Worm (Caenorhabditis elegans): ENCODE measurements around the gene sri-34.

sri-34 gene

DNA sequence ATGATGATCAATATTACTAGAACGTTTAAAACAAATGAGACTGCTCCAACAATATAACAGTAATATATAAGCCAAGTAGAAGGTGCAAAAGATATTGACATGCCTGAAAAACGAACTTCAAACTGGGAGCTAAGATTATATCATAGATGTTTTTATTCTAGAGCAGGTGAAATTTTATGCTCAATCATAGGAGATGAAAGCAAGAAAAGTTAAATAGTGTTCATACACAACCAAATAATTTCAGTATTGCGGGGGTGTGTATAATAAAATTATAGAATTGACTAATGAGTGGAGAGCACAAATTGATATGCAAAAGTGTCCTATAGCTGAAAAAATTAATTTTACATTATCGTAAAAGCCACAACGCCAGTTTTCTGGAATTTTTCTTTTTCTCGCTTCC, at the start of gene sri-34:
sri-34 (minus strand) TSS at position 101 of the 400 bp plus-strand sequence.
- TF ChIP-seq sox-4 (tag; optimal IDR thresholded peaks at IDR 0.05), result no peak
- TF ChIP-seq lin-13 (GFP tag; optimal IDR thresholded peaks at IDR 0.05), result no peak
- no peak for TF ChIP-seq isw-1 (GFP tag; IDR thresholded peaks at IDR 0.05)
- TF ChIP-seq ceh-88 (GFP tag; IDR thresholded peaks at IDR 0.05), result no peak
- TF ChIP-seq nhr-19 (GFP tag; conservative IDR thresholded peaks at IDR 0.05), result no peak
- TF ChIP-seq mab-9 (GFP tag; IDR thresholded peaks at IDR 0.05), result no peak
- no peak for TF ChIP-seq mep-1 (tag; optimal IDR thresholded peaks at IDR 0.05)
- TF ChIP-seq nhr-77 (tag; optimal IDR thresholded peaks at IDR 0.05), result no peak
- TF ChIP-seq aly-2 (tag; optimal IDR thresholded peaks at IDR 0.05), result no peak
- TF ChIP-seq lsy-2 (tag; optimal IDR thresholded peaks at IDR 0.05), result no peak
- TF ChIP-seq lir-3 (tag; optimal IDR thresholded peaks at IDR 0.05; ENCODE audit: poor library complexity), result no peak
- no peak for TF ChIP-seq fos-1 (tag; optimal IDR thresholded peaks at IDR 0.05)
- TF ChIP-seq xbp-1 (tag; optimal IDR thresholded peaks at IDR 0.05), result no peak

DNA sequence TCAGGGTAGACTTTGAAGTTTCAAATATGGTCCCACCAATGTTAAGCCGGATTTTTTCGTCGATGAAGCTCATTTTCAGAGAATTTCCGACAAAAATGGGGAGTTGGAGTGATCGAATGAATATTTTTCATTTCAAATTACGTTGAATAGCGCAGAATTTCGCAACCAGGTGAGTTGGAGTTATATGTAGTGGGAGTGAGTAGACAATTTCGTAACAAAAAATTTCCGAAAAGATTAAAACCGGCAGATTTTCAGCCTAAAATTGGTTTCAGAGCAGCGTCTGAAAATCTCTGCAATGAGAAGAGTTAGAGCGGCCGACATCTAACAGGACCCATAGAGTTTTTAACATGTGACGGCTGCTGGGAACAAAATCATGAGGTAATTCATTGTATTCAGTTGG, 49.8 kb upstream of the sri-34 start, which contains the start of gene sdz-35:
sdz-35 (minus strand) TSS at position 101 of the 400 bp plus-strand sequence.
- TF ChIP-seq rnt-1 (tag; optimal IDR thresholded peaks at IDR 0.05), result no peak
- TF ChIP-seq swsn-7 (tag; optimal IDR thresholded peaks at IDR 0.05), result no peak
- no peak for TF ChIP-seq C04F5.9 (tag; optimal IDR thresholded peaks at IDR 0.05)
- TF ChIP-seq nhr-12 (tag; optimal IDR thresholded peaks at IDR 0.05), result no peak
- no peak for TF ChIP-seq elt-2 (tag; optimal IDR thresholded peaks at IDR 0.05)
- no peak for TF ChIP-seq nhr-19 (GFP tag; conservative IDR thresholded peaks at IDR 0.05)
- TF ChIP-seq unc-62 (GFP tag; optimal IDR thresholded peaks at IDR 0.05), result no peak
- TF ChIP-seq dsc-1 (tag; optimal IDR thresholded peaks at IDR 0.05), result no peak
- no peak for TF ChIP-seq snpc-4 (tag; optimal IDR thresholded peaks at IDR 0.05)

ce11 chrII:3206423-3206989, 47.6 kb upstream of the sri-34 start, which contains the start of the genes ZC239.20 and ZC239.21:
ZC239.20 (minus strand) TSS chrII:3206523.
ZC239.21 (plus strand) TSS chrII:3206939.
- no peak for TF ChIP-seq efl-1 (optimal IDR thresholded peaks at IDR 0.05)
- TF ChIP-seq efl-1 (GFP tag; optimal IDR thresholded peaks at IDR 0.05 in 1 of 2), result no peak
- no peak for TF ChIP-seq pag-3 (tag; optimal IDR thresholded peaks at IDR 0.05; ENCODE audit: borderline replicate concordance, insufficient read depth)
- TF ChIP-seq hlh-4 (tag; optimal IDR thresholded peaks at IDR 0.05), result no peak
- TF ChIP-seq ztf-4 (tag; optimal IDR thresholded peaks at IDR 0.05), result no peak
- TF ChIP-seq unc-86 (tag; optimal IDR thresholded peaks at IDR 0.05), result no peak
- TF ChIP-seq alr-1 (tag; optimal IDR thresholded peaks at IDR 0.05; ENCODE audit: borderline replicate concordance), result no peak
- no peak for TF ChIP-seq elt-3 (tag; optimal IDR thresholded peaks at IDR 0.05)
- no peak for TF ChIP-seq lin-13 (GFP tag; optimal IDR thresholded peaks at IDR 0.05)
- no peak for TF ChIP-seq nhr-12 (tag; optimal IDR thresholded peaks at IDR 0.05)
- no peak for TF ChIP-seq fos-1 (tag; optimal IDR thresholded peaks at IDR 0.05)
- TF ChIP-seq zag-1 (tag; optimal IDR thresholded peaks at IDR 0.05), result no peak
- TF ChIP-seq C16A3.4 (tag; optimal IDR thresholded peaks at IDR 0.05), result no peak
- TF ChIP-seq isw-1 (GFP tag; IDR thresholded peaks at IDR 0.05), result no peak
- no peak for TF ChIP-seq fkh-10 (GFP tag; optimal IDR thresholded peaks at IDR 0.05)

DNA sequence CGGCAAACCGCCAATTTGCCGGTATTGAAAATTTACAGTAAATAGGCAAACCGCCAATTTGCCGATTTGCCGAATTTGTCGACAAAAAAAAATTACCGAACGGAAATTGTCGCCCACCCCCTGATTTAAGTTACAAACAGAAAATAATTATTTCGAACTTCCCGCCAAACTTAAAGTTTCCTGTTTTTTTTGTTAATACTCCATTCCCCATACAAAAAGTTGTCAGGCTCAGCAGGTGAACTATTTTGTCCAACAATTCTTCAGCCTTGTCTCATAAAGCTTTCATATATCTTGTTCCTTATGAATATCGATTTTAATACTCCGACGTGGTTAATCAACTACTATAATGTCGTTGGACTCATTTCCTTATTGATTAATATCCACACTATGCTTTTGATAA, 44.5 kb upstream of the sri-34 start, which contains the start of gene sri-50:
sri-50 (plus strand) TSS at position 301 of the 400 bp plus-strand sequence.
- TF ChIP-seq nhr-85 (tag) (no peak), nhr-77 (tag; optimal IDR thresholded peaks at IDR 0.05) (no peak)

DNA sequence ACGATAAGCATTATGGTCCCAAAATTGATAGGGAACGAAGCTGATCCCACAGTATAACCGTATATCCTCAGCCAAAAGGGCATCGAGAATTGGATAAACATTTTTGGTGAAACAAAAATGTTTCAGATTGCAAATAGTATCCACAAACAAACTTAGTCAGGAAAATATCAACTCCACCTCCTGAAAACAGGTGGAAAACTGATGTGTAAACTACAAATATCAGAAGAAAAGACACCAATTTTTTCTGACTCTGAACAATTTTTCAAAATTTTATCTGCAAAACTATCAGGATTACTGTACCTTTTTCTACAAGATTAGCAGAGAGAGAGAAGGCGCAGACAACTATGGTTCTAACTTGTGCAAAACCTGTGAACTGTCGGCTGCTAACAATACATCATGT, 43.6 kb upstream of the sri-34 start, which contains the start of gene sri-53:
sri-53 (minus strand) TSS at position 101 of the 400 bp plus-strand sequence.
- TF ChIP-seq ceh-63 (GFP tag; optimal IDR thresholded peaks at IDR 0.05) (no peak), unc-86 (tag; optimal IDR thresholded peaks at IDR 0.05) (no peak)
